Fruit fly (Drosophila melanogaster) whole organism, embryonic: ENCODE results near the gene CG17549.

ENCODE experiments used
- B-H1 ChIP-seq: fragments of 200-800 bp; sonication (Bioruptor generic); IDR thresholded peaks from 3 replicates; pipeline ENCODE4 v1.3.6; 2022; ENCODE audit warnings: missing biosample characterization, missing genetic modification characterization
- Bdp1 ChIP-seq: fragments of 200-800 bp; sonication (Bioruptor generic); optimal IDR thresholded peaks from 3 replicates; lab custom pipeline; 2016; ENCODE audit warnings: missing biosample characterization, missing genetic modification characterization
- CG10274 ChIP-seq: fragments of 200-800 bp; sonication (Bioruptor generic); optimal IDR thresholded peaks from 3 replicates; lab custom pipeline; 2017; ENCODE audit warnings: missing biosample characterization, mild to moderate bottlenecking, missing genetic modification characterization
- CG10462 ChIP-seq: fragments of 200-800 bp; sonication (Bioruptor generic); optimal IDR thresholded peaks from 2 replicates; lab custom pipeline; 2016; ENCODE audit warnings: missing biosample characterization, missing genetic modification characterization
- CG10543 ChIP-seq: fragments of 200-800 bp; sonication (Bioruptor generic); optimal IDR thresholded peaks from 3 replicates; lab custom pipeline; 2017; ENCODE audit warnings: missing biosample characterization, mild to moderate bottlenecking, missing genetic modification characterization, moderate library complexity
- CG11560 ChIP-seq: fragments of 200-800 bp; sonication (Bioruptor generic); IDR thresholded peaks from 3 replicates; pipeline ENCODE4 v1.3.6; 2022; ENCODE audit warnings: missing biosample characterization, missing genetic modification characterization
- CG12391 ChIP-seq: fragments of 200-800 bp; sonication (Bioruptor generic); optimal IDR thresholded peaks from 3 replicates; lab custom pipeline; 2018; ENCODE audit warnings: missing biosample characterization, mild to moderate bottlenecking, missing genetic modification characterization, moderate library complexity
- CG14441 ChIP-seq: fragments of 200-800 bp; sonication (Bioruptor generic); IDR thresholded peaks from 2 replicates; pipeline ENCODE4 v1.3.6; 2022; ENCODE audit warnings: missing biosample characterization, missing genetic modification characterization
- CG14710 ChIP-seq: fragments of 200-800 bp; sonication (Bioruptor generic); optimal IDR thresholded peaks from 3 replicates; lab custom pipeline; 2019; ENCODE audit warnings: missing biosample characterization, mild to moderate bottlenecking, missing genetic modification characterization, moderate library complexity
- CG14965 ChIP-seq: fragments of 200-800 bp; sonication (Bioruptor generic); optimal IDR thresholded peaks from 2 replicates; lab custom pipeline; 2016; ENCODE audit warnings: missing biosample characterization, missing genetic modification characterization, borderline replicate concordance
- CG15073 ChIP-seq: fragments of 200-800 bp; sonication (Bioruptor generic); optimal IDR thresholded peaks from 2 replicates; lab custom pipeline; 2016; ENCODE audit warnings: missing biosample characterization, missing genetic modification characterization
- CG17328 ChIP-seq: fragments of 200-800 bp; sonication (Bioruptor generic); IDR thresholded peaks from 2 replicates; pipeline ENCODE4 v1.3.6; 2022; ENCODE audit warnings: missing biosample characterization, missing genetic modification characterization
- CG17361 ChIP-seq: fragments of 200-800 bp; sonication (Bioruptor generic); IDR thresholded peaks from 3 replicates; pipeline ENCODE4 v1.3.6; 2022; ENCODE audit warnings: missing biosample characterization, missing genetic modification characterization
- CG18764 ChIP-seq: fragments of 200-800 bp; sonication (Bioruptor generic); optimal IDR thresholded peaks from 3 replicates; lab custom pipeline; 2016; ENCODE audit warnings: missing biosample characterization, missing genetic modification characterization
- CG4360 ChIP-seq: fragments of 200-800 bp; sonication (Bioruptor generic); IDR thresholded peaks from 2 replicates; pipeline ENCODE4 v1.3.6; 2022; ENCODE audit warnings: missing biosample characterization, missing genetic modification characterization
- CG4730 ChIP-seq: fragments of 200-800 bp; sonication (Bioruptor generic); IDR thresholded peaks from 2 replicates; pipeline ENCODE4 v1.3.6; 2022; ENCODE audit warnings: missing biosample characterization, missing genetic modification characterization
- CG7928 ChIP-seq: fragments of 200-800 bp; sonication (Bioruptor generic); optimal IDR thresholded peaks from 2 replicates; lab custom pipeline; 2017; ENCODE audit warnings: missing biosample characterization, mild to moderate bottlenecking, missing genetic modification characterization
- CG8359 ChIP-seq: fragments of 200-800 bp; sonication (Bioruptor generic); optimal IDR thresholded peaks from 2 replicates; lab custom pipeline; 2017; ENCODE audit warnings: missing biosample characterization, mild to moderate bottlenecking, missing genetic modification characterization, borderline replicate concordance
- CoRest ChIP-seq: fragments of 200-800 bp; sonication (Bioruptor generic); optimal IDR thresholded peaks from 3 replicates; lab custom pipeline; 2018; ENCODE audit warnings: missing biosample characterization, mild to moderate bottlenecking, missing genetic modification characterization, moderate library complexity
- Dad ChIP-seq: fragments of 200-800 bp; sonication (Bioruptor generic); optimal IDR thresholded peaks from 3 replicates; lab custom pipeline; 2016; ENCODE audit warnings: missing biosample characterization, missing genetic modification characterization
- Deaf1 ChIP-seq: fragments of 200-800 bp; optimal IDR thresholded peaks from 3 replicates; lab custom pipeline; 2019; ENCODE audit warnings: missing biosample characterization, mild to moderate bottlenecking, missing genetic modification characterization, moderate library complexity
- E2f1 ChIP-seq: fragments of 200-800 bp; sonication (Bioruptor generic); IDR thresholded peaks from 2 replicates; pipeline ENCODE4 v1.3.6; 2022; ENCODE audit warnings: missing biosample characterization, missing genetic modification characterization
- ERR ChIP-seq: fragments of 200-800 bp; sonication (Bioruptor generic); optimal IDR thresholded peaks from 2 replicates; lab custom pipeline; 2016; ENCODE audit warnings: missing biosample characterization, missing genetic modification characterization
- Gsc ChIP-seq: fragments of 200-800 bp; sonication (Bioruptor generic); IDR thresholded peaks from 2 replicates; pipeline ENCODE4 v1.3.6; 2022; ENCODE audit warnings: missing biosample characterization, missing genetic modification characterization
- HLH54F ChIP-seq: fragments of 200-800 bp; sonication (Bioruptor generic); optimal IDR thresholded peaks from 3 replicates; lab custom pipeline; 2016; ENCODE audit warnings: missing biosample characterization, missing genetic modification characterization
- Hmr ChIP-seq: fragments of 200-800 bp; sonication (Bioruptor generic); optimal IDR thresholded peaks from 3 replicates; lab custom pipeline; 2017; ENCODE audit warnings: mild to moderate bottlenecking, missing biosample characterization, missing genetic modification reagents, missing genetic modification characterization
- Neu2 ChIP-seq: fragments of 200-800 bp; sonication (Bioruptor generic); optimal IDR thresholded peaks from 3 replicates; lab custom pipeline; 2016; ENCODE audit warnings: missing biosample characterization, missing genetic modification characterization, borderline replicate concordance
- Taf1 ChIP-seq: fragments of 200-800 bp; sonication (Bioruptor generic); IDR thresholded peaks from 2 replicates; pipeline ENCODE4 v1.3.6; 2022; ENCODE audit warnings: missing biosample characterization, missing genetic modification characterization
- Xbp1 ChIP-seq: fragments of 200-800 bp; sonication (Bioruptor generic); optimal IDR thresholded peaks from 3 replicates; lab custom pipeline; 2016; ENCODE audit warnings: missing biosample characterization, mild to moderate bottlenecking, missing genetic modification characterization
- amos ChIP-seq: fragments of 200-800 bp; sonication (Bioruptor generic); IDR thresholded peaks from 2 replicates; pipeline ENCODE4 v1.3.6; 2022; ENCODE audit warnings: missing biosample characterization, missing genetic modification characterization; ENCODE audit not compliant: partially characterized antibody
- bbx ChIP-seq: fragments of 200-800 bp; sonication (Bioruptor generic); IDR thresholded peaks from 2 replicates; pipeline ENCODE4 v1.3.6; 2022; ENCODE audit warnings: missing biosample characterization, missing genetic modification characterization; ENCODE audit not compliant: partially characterized antibody
- bsh ChIP-seq, 2 experiments: fragments of 200-800 bp; sonication (Bioruptor generic); optimal IDR thresholded peaks; 2 replicates each; lab custom pipeline; 2017 to 2018; ENCODE audit warnings: mild to moderate bottlenecking in 2 of 2, missing biosample characterization in 2 of 2, missing genetic modification characterization in 2 of 2, moderate library complexity in 1 of 2
- dimm ChIP-seq: fragments of 200-800 bp; sonication (Bioruptor generic); IDR thresholded peaks from 2 replicates; pipeline ENCODE4 v1.3.6; 2022; ENCODE audit warnings: missing biosample characterization, missing genetic modification characterization
- fd102C ChIP-seq: fragments of 200-800 bp; sonication (Bioruptor generic); optimal IDR thresholded peaks from 2 replicates; lab custom pipeline; 2018; ENCODE audit warnings: missing biosample characterization, mild to moderate bottlenecking, missing genetic modification characterization, moderate library complexity
- hb ChIP-seq: fragments of 200-800 bp; sonication (Bioruptor generic); IDR thresholded peaks from 3 replicates; pipeline ENCODE4 v1.3.6; 2022; ENCODE audit warnings: missing biosample characterization, missing genetic modification characterization; ENCODE audit not compliant: partially characterized antibody
- inv ChIP-seq: fragments of 200-800 bp; sonication (Bioruptor generic); IDR thresholded peaks from 2 replicates; pipeline ENCODE4 v1.3.6; 2022; ENCODE audit warnings: missing biosample characterization, missing genetic modification characterization; ENCODE audit not compliant: partially characterized antibody
- lola ChIP-seq, 3 experiments: fragments of >200 bp in 2 of 3; fragments of 200-800 bp in 1 of 3; sonication (Bioruptor generic) in 1 of 3; optimal IDR thresholded peaks; 2 replicates each; lab custom pipeline; 2017 to 2019; ENCODE audit warnings: missing biosample characterization in 3 of 3, missing genetic modification characterization in 3 of 3, mild to moderate bottlenecking in 1 of 3, moderate library complexity in 1 of 3
- nerfin-2 ChIP-seq: fragments of 200-800 bp; sonication (Bioruptor generic); IDR thresholded peaks from 2 replicates; pipeline ENCODE4 v1.3.6; 2022; ENCODE audit warnings: missing biosample characterization, missing genetic modification characterization; ENCODE audit not compliant: partially characterized antibody
- nom ChIP-seq: fragments of 200-800 bp; sonication (Bioruptor generic); optimal IDR thresholded peaks from 2 replicates; lab custom pipeline; 2017; ENCODE audit warnings: missing biosample characterization, missing genetic modification characterization, mild to moderate bottlenecking, moderate library complexity, missing genetic modification reagents
- pnt ChIP-seq: fragments of 200-800 bp; sonication (Bioruptor generic); optimal IDR thresholded peaks from 3 replicates; lab custom pipeline; 2016; ENCODE audit warnings: missing biosample characterization, missing genetic modification characterization
- psq ChIP-seq: fragments of 200-800 bp; sonication (Bioruptor generic); optimal IDR thresholded peaks from 2 replicates; lab custom pipeline; 2017; ENCODE audit warnings: missing biosample characterization, missing genetic modification characterization
- rib ChIP-seq: fragments of 200-800 bp; sonication (Bioruptor generic); IDR thresholded peaks from 2 replicates; pipeline ENCODE4 v1.3.6; 2022; ENCODE audit warnings: missing biosample characterization, missing genetic modification characterization
- sc ChIP-seq, 3 experiments: fragments of >200 bp in 2 of 3; fragments of 200-800 bp in 1 of 3; sonication (Bioruptor generic) in 1 of 3; optimal IDR thresholded peaks; 2 replicates in 2 of 3; 3 replicates in 1 of 3; lab custom pipeline; 2017; ENCODE audit warnings: mild to moderate bottlenecking in 1 of 3, missing biosample characterization in 1 of 3, missing genetic modification characterization in 1 of 3, missing genetic modification reagents in 1 of 3
- sna ChIP-seq: fragments of 200-800 bp; sonication (Bioruptor generic); IDR thresholded peaks from 2 replicates; pipeline ENCODE4 v1.3.6; 2022; ENCODE audit warnings: missing biosample characterization, missing genetic modification characterization; ENCODE audit not compliant: partially characterized antibody
- sug ChIP-seq: fragments of 200-800 bp; optimal IDR thresholded peaks from 2 replicates; lab custom pipeline; 2019; ENCODE audit warnings: missing biosample characterization, mild to moderate bottlenecking, missing genetic modification characterization, moderate library complexity
- tgo ChIP-seq: fragments of 200-800 bp; sonication (Bioruptor generic); IDR thresholded peaks from 3 replicates; pipeline ENCODE4 v1.3.6; 2022; ENCODE audit warnings: missing biosample characterization, missing genetic modification characterization
- tx ChIP-seq: fragments of 200-800 bp; sonication (Bioruptor generic); optimal IDR thresholded peaks from 2 replicates; lab custom pipeline; 2016; ENCODE audit warnings: missing biosample characterization, missing genetic modification characterization
- usp ChIP-seq: fragments of >200 bp; optimal IDR thresholded peaks from 2 replicates; lab custom pipeline; 2017; ENCODE audit warnings: missing biosample characterization, missing genetic modification characterization
- yki ChIP-seq: fragments of >200 bp; optimal IDR thresholded peaks from 3 replicates; lab custom pipeline; 2018

The CG17549 gene

dm6 chr2L:19425765-19426329 lies 36.0 kb upstream of the CG17549 start (continued):
- TF ChIP-seq sc (optimal IDR thresholded peaks at IDR 0.05; lab: Kevin White, UChicago) (no peak), sc (GFP tag; optimal IDR thresholded peaks at IDR 0.05; lab: Kevin White, UChicago) (peak; percentile 14), CG15073 (GFP tag; lab: Kevin White, UChicago) (peak; percentile 12), dimm (GFP tag; lab: Robert Waterston, UW) (no peak), Deaf1 (peak; percentile 44), CoRest (peak; percentile 76), bbx (GFP tag; lab: Robert Waterston, UW) (no peak), Hmr (peak; percentile 69), tx (GFP tag; lab: Kevin White, UChicago) (no peak), CG7928 (GFP tag; lab: Kevin White, UChicago) (no peak), rib (no peak; the same call in 1 of the 2 replicates), B-H1 (GFP tag; lab: Robert Waterston, UW) (peak; percentile 45; the same call in 1 of the 3 replicates), bsh (GFP tag; optimal IDR thresholded peaks at IDR 0.05; lab: Kevin White, UChicago) (peak in 1 of 2 experiments; percentile 73), CG10462 (no peak), sug (tag; lab: Kevin White, UChicago) (peak; percentile 48), CG14441 (GFP tag; lab: Robert Waterston, UW) (peak; percentile 70), CG12391 (peak; percentile 74), yki (lab: Kevin White, UChicago) (no peak), pnt (GFP tag; lab: Kevin White, UChicago) (peak; percentile 55), CG8359 (GFP tag; lab: Kevin White, UChicago) (peak; percentile 11), Gsc (GFP tag; lab: Robert Waterston, UW) (no peak), lola (GFP tag; optimal IDR thresholded peaks at IDR 0.05; lab: Kevin White, UChicago) (peak in 1 of 3 experiments; percentile 62), inv (GFP tag; lab: Robert Waterston, UW) (no peak), Xbp1 (GFP tag; lab: Kevin White, UChicago) (peak; percentile 77), fd102C (GFP tag; lab: Kevin White, UChicago) (no peak), nom (GFP tag; lab: Kevin White, UChicago) (no peak), sna (GFP tag; lab: Robert Waterston, UW) (no peak), ERR (GFP tag; lab: Kevin White, UChicago) (no peak), Taf1 (GFP tag; lab: Robert Waterston, UW) (peak; percentile 55), psq (GFP tag; lab: Kevin White, UChicago) (no peak), Bdp1 (peak; percentile 12), Dad (GFP tag; lab: Kevin White, UChicago) (peak; percentile 15), CG17328 (GFP tag; lab: Robert Waterston, UW) (peak; percentile 79), CG14965 (GFP tag; lab: Kevin White, UChicago) (peak; percentile 95), Neu2 (GFP tag; lab: Kevin White, UChicago) (no peak), usp (no peak), HLH54F (peak; percentile 13), E2f1 (GFP tag; lab: Robert Waterston, UW) (peak; percentile 69), CG14710 (tag; lab: Kevin White, UChicago) (peak; percentile 49), hb (GFP tag; lab: Robert Waterston, UW) (no peak), tgo (GFP tag; lab: Robert Waterston, UW) (peak; percentile 69), CG11560 (tag; lab: Robert Waterston, UW) (0 out of 3 replicates have a peak, but pooled peaks have one; percentile 11), nerfin-2 (GFP tag; lab: Robert Waterston, UW) (no peak), CG18764 (GFP tag; lab: Kevin White, UChicago) (peak; percentile 49), CG4360 (peak; percentile 80), CG4730 (GFP tag; lab: Robert Waterston, UW) (peak; percentile 55), CG17361 (GFP tag; lab: Robert Waterston, UW) (peak; percentile 82), CG10543 (GFP tag; lab: Kevin White, UChicago) (peak; percentile 72), amos (GFP tag; lab: Robert Waterston, UW) (no peak), CG10274 (GFP tag; lab: Kevin White, UChicago) (peak; percentile 18)
